Fruit fly (Drosophila melanogaster) whole organism, embryonic: ENCODE data around the gene nkt.

Experiments
- Aef1 ChIP-seq: fragments of 200-800 bp; sonication (Bioruptor generic); IDR thresholded peaks from 3 replicates; pipeline ENCODE4 v1.3.6; 2022; ENCODE audit warnings: missing biosample characterization, missing genetic modification characterization
- Atf-2 ChIP-seq: fragments of 200-800 bp; sonication (Bioruptor generic); optimal IDR thresholded peaks from 2 replicates; lab custom pipeline; 2016; ENCODE audit warnings: missing biosample characterization, missing genetic modification characterization
- Atf6 ChIP-seq: fragments of 200-800 bp; sonication (Bioruptor generic); IDR thresholded peaks from 2 replicates; pipeline ENCODE4 v1.3.6; 2022; ENCODE audit warnings: missing biosample characterization, missing genetic modification characterization
- CG10147 ChIP-seq: fragments of 200-800 bp; sonication (Bioruptor generic); optimal IDR thresholded peaks from 2 replicates; lab custom pipeline; 2019; ENCODE audit warnings: missing biosample characterization, mild to moderate bottlenecking, missing genetic modification characterization, moderate library complexity
- CG10431 ChIP-seq: fragments of 200-800 bp; sonication (Bioruptor generic); optimal IDR thresholded peaks from 3 replicates; lab custom pipeline; 2018; ENCODE audit warnings: missing biosample characterization, mild to moderate bottlenecking, missing genetic modification characterization
- CG10565 ChIP-seq: fragments of 200-800 bp; sonication (Bioruptor generic); optimal IDR thresholded peaks from 3 replicates; lab custom pipeline; 2016; ENCODE audit warnings: missing biosample characterization, mild to moderate bottlenecking, missing genetic modification characterization
- CG10654 ChIP-seq: fragments of 200-800 bp; sonication (Bioruptor generic); optimal IDR thresholded peaks from 2 replicates; lab custom pipeline; 2016; ENCODE audit warnings: missing biosample characterization, missing genetic modification characterization
- CG11398 ChIP-seq: fragments of 200-800 bp; sonication (Bioruptor generic); optimal IDR thresholded peaks from 2 replicates; lab custom pipeline; 2016; ENCODE audit warnings: missing biosample characterization, missing genetic modification characterization
- CG12155 ChIP-seq: fragments of 200-800 bp; sonication (Bioruptor generic); optimal IDR thresholded peaks from 3 replicates; lab custom pipeline; 2016; ENCODE audit warnings: missing biosample characterization, missing genetic modification characterization
- CG13424 ChIP-seq: fragments of 200-800 bp; sonication (Bioruptor generic); optimal IDR thresholded peaks from 2 replicates; lab custom pipeline; 2019; ENCODE audit warnings: missing biosample characterization, mild to moderate bottlenecking, missing genetic modification characterization, moderate library complexity
- CG13624 ChIP-seq: fragments of 200-800 bp; sonication (Bioruptor generic); optimal IDR thresholded peaks from 2 replicates; lab custom pipeline; 2016; ENCODE audit warnings: missing biosample characterization, missing genetic modification characterization
- CG14050 ChIP-seq: fragments of 200-800 bp; sonication (Bioruptor generic); IDR thresholded peaks from 3 replicates; pipeline ENCODE4 v1.3.6; 2022; ENCODE audit warnings: missing biosample characterization, missing genetic modification characterization
- CG14860 ChIP-seq: fragments of 200-800 bp; sonication (Bioruptor generic); IDR thresholded peaks from 3 replicates; pipeline ENCODE4 v1.3.6; 2022; ENCODE audit warnings: missing biosample characterization, missing genetic modification characterization; ENCODE audit not compliant: partially characterized antibody
- CG15269 ChIP-seq: fragments of 200-800 bp; sonication (Bioruptor generic); optimal IDR thresholded peaks from 2 replicates; lab custom pipeline; 2018; ENCODE audit warnings: missing biosample characterization, mild to moderate bottlenecking, missing genetic modification characterization, moderate library complexity
- CG2889 ChIP-seq: fragments of 200-800 bp; sonication (Bioruptor generic); IDR thresholded peaks from 3 replicates; pipeline ENCODE4 v1.3.6; 2022; ENCODE audit warnings: missing biosample characterization, missing genetic modification characterization
- CG3407 ChIP-seq: fragments of 200-800 bp; sonication (Bioruptor generic); optimal IDR thresholded peaks from 2 replicates; lab custom pipeline; 2018; ENCODE audit warnings: missing biosample characterization, mild to moderate bottlenecking, missing genetic modification characterization
- CG34422 ChIP-seq: fragments of 200-800 bp; sonication (Bioruptor generic); IDR thresholded peaks from 3 replicates; pipeline ENCODE4 v1.3.6; 2022; ENCODE audit warnings: missing biosample characterization, missing genetic modification characterization
- CG4360 ChIP-seq: fragments of 200-800 bp; sonication (Bioruptor generic); IDR thresholded peaks from 2 replicates; pipeline ENCODE4 v1.3.6; 2022; ENCODE audit warnings: missing biosample characterization, missing genetic modification characterization
- CG43689 ChIP-seq: fragments of 200-800 bp; sonication (Bioruptor generic); IDR thresholded peaks from 2 replicates; pipeline ENCODE4 v1.3.6; 2022; ENCODE audit warnings: missing biosample characterization, missing genetic modification characterization
- CG6175 ChIP-seq: fragments of 200-800 bp; sonication (Bioruptor generic); IDR thresholded peaks from 3 replicates; pipeline ENCODE4 v1.3.6; 2022; ENCODE audit warnings: missing biosample characterization, missing genetic modification characterization
- CG7839 ChIP-seq: fragments of 200-800 bp; sonication (Bioruptor generic); optimal IDR thresholded peaks from 3 replicates; lab custom pipeline; 2018; ENCODE audit warnings: missing biosample characterization, mild to moderate bottlenecking, missing genetic modification characterization, moderate library complexity
- CG8359 ChIP-seq: fragments of 200-800 bp; sonication (Bioruptor generic); optimal IDR thresholded peaks from 2 replicates; lab custom pipeline; 2017; ENCODE audit warnings: missing biosample characterization, mild to moderate bottlenecking, missing genetic modification characterization, borderline replicate concordance
- Dfd ChIP-seq, 2 experiments: fragments of >200 bp; optimal IDR thresholded peaks; 2 replicates each; lab custom pipeline; 2017; ENCODE audit warnings: missing biosample characterization in 2 of 2, missing genetic modification characterization in 2 of 2
- Fer3 ChIP-seq: fragments of 200-800 bp; sonication (Bioruptor generic); optimal IDR thresholded peaks from 2 replicates; lab custom pipeline; 2018; ENCODE audit warnings: missing biosample characterization, mild to moderate bottlenecking, missing genetic modification characterization, moderate library complexity
- Lpt ChIP-seq: fragments of >200 bp; optimal IDR thresholded peaks from 2 replicates; lab custom pipeline; 2018; ENCODE audit warnings: missing biosample characterization, missing genetic modification characterization
- NC2α ChIP-seq: fragments of 200-800 bp; sonication (Bioruptor generic); optimal IDR thresholded peaks from 2 replicates; lab custom pipeline; 2016; ENCODE audit warnings: missing biosample characterization, missing genetic modification characterization
- NFAT ChIP-seq: fragments of 200-800 bp; sonication (Bioruptor generic); IDR thresholded peaks from 2 replicates; pipeline ENCODE4 v1.3.6; 2022; ENCODE audit warnings: missing biosample characterization, missing genetic modification characterization
- Sin3A ChIP-seq: fragments of >200 bp; optimal IDR thresholded peaks from 2 replicates; lab custom pipeline; 2018
- Sox100B ChIP-seq: fragments of 200-800 bp; sonication (Bioruptor generic); optimal IDR thresholded peaks from 3 replicates; lab custom pipeline; 2018; ENCODE audit warnings: missing biosample characterization, mild to moderate bottlenecking, missing genetic modification characterization
- Sry-β ChIP-seq: fragments of 200-800 bp; sonication (Bioruptor generic); optimal IDR thresholded peaks from 2 replicates; lab custom pipeline; 2018; ENCODE audit warnings: missing biosample characterization, mild to moderate bottlenecking, missing genetic modification characterization, moderate library complexity
- Trl ChIP-seq, 3 experiments: fragments of >200 bp in 2 of 3; fragments of 200-800 bp in 1 of 3; sonication (Bioruptor generic) in 1 of 3; optimal IDR thresholded peaks; 2 replicates in 1 of 3; 3 replicates in 2 of 3; lab custom pipeline; 2016 to 2017; ENCODE audit warnings: missing biosample characterization in 1 of 3, missing genetic modification characterization in 1 of 3
- bigmax ChIP-seq: fragments of 200-800 bp; sonication (Bioruptor generic); optimal IDR thresholded peaks from 2 replicates; lab custom pipeline; 2018; ENCODE audit warnings: missing biosample characterization, mild to moderate bottlenecking, missing genetic modification characterization
- btn ChIP-seq: fragments of 200-800 bp; sonication (Bioruptor generic); optimal IDR thresholded peaks from 2 replicates; lab custom pipeline; 2016; ENCODE audit warnings: missing biosample characterization, missing genetic modification characterization
- chn ChIP-seq: fragments of 200-800 bp; sonication (Bioruptor generic); optimal IDR thresholded peaks from 2 replicates; lab custom pipeline; 2016; ENCODE audit warnings: missing biosample characterization, missing genetic modification characterization
- ftz-f1 ChIP-seq: fragments of 200-800 bp; sonication (Bioruptor generic); optimal IDR thresholded peaks from 2 replicates; lab custom pipeline; 2016; ENCODE audit warnings: missing biosample characterization, missing genetic modification characterization
- fu2 ChIP-seq: fragments of 200-800 bp; sonication (Bioruptor generic); optimal IDR thresholded peaks from 2 replicates; lab custom pipeline; 2016; ENCODE audit warnings: missing biosample characterization, missing genetic modification characterization
- gro ChIP-seq: fragments of 200-800 bp; sonication (Bioruptor generic); optimal IDR thresholded peaks from 2 replicates; lab custom pipeline; 2016; ENCODE audit warnings: missing biosample characterization, missing genetic modification characterization
- maf-S ChIP-seq: fragments of 200-800 bp; sonication (Bioruptor generic); optimal IDR thresholded peaks from 2 replicates; lab custom pipeline; 2016; ENCODE audit warnings: missing biosample characterization, missing genetic modification characterization
- pan ChIP-seq, 4 experiments: fragments of >200 bp in 3 of 4; fragments of 200-800 bp in 1 of 4; sonication (Bioruptor generic) in 1 of 4; optimal IDR thresholded peaks in 3 of 4; IDR thresholded peaks in 1 of 4; 2 replicates each; pipeline versions ENCODE4 v1.3.6 to Lab custom; 2017 to 2022; ENCODE audit warnings: missing biosample characterization in 2 of 4, missing genetic modification characterization in 2 of 4, mixed read lengths in 1 of 4
- pfk ChIP-seq: fragments of 200-800 bp; sonication (Bioruptor generic); optimal IDR thresholded peaks from 2 replicates; lab custom pipeline; 2018; ENCODE audit warnings: missing biosample characterization, mild to moderate bottlenecking, missing genetic modification characterization, moderate library complexity
- pros ChIP-seq: fragments of 200-800 bp; sonication (Bioruptor generic); optimal IDR thresholded peaks from 3 replicates; lab custom pipeline; 2019; ENCODE audit warnings: missing biosample characterization, mild to moderate bottlenecking, missing genetic modification characterization, moderate library complexity
- sens-2 ChIP-seq: fragments of 200-800 bp; sonication (Bioruptor generic); IDR thresholded peaks from 2 replicates; pipeline ENCODE4 v1.3.6; 2022; ENCODE audit warnings: missing biosample characterization, missing genetic modification characterization
- sob ChIP-seq: fragments of 200-800 bp; sonication (Bioruptor generic); IDR thresholded peaks from 2 replicates; pipeline ENCODE4 v1.3.6; 2022; ENCODE audit warnings: missing biosample characterization, missing genetic modification characterization
- tio ChIP-seq: fragments of 200-800 bp; sonication (Bioruptor generic); optimal IDR thresholded peaks from 2 replicates; lab custom pipeline; 2017; ENCODE audit warnings: missing biosample characterization, missing genetic modification characterization, inconsistent platforms
- toy ChIP-seq: fragments of 200-800 bp; sonication (Bioruptor generic); IDR thresholded peaks from 2 replicates; pipeline ENCODE4 v1.3.6; 2022; ENCODE audit warnings: missing biosample characterization, missing genetic modification characterization
- tup ChIP-seq: fragments of 200-800 bp; sonication (Bioruptor generic); optimal IDR thresholded peaks from 2 replicates; lab custom pipeline; 2016; ENCODE audit warnings: missing biosample characterization, mild to moderate bottlenecking, missing genetic modification characterization, moderate library complexity
- twi ChIP-seq: fragments of 200-800 bp; optimal IDR thresholded peaks from 2 replicates; lab custom pipeline; 2019; ENCODE audit warnings: missing biosample characterization, mild to moderate bottlenecking, missing genetic modification characterization, moderate library complexity
- unpg ChIP-seq: fragments of 200-800 bp; sonication (Bioruptor generic); optimal IDR thresholded peaks from 3 replicates; lab custom pipeline; 2018; ENCODE audit warnings: missing biosample characterization, mild to moderate bottlenecking, missing genetic modification characterization, moderate library complexity
- wek ChIP-seq: fragments of 200-800 bp; sonication (Bioruptor generic); optimal IDR thresholded peaks from 3 replicates; lab custom pipeline; 2018; ENCODE audit warnings: missing biosample characterization, mild to moderate bottlenecking, missing genetic modification characterization, moderate library complexity

The nkt gene

dm6 chr3L:11169299-11170181 is 31.6 kb upstream of the nkt start, which contains the start of the genes wls and Adck5 (continued):
- TF ChIP-seq CG14860 (no peak), CG11398 (GFP tag; lab: Kevin White, UChicago) (peak; percentile 45), CG10147 (GFP tag; lab: Kevin White, UChicago) (no peak), Sin3A (lab: Kevin White, UChicago) (peak; percentile 59), wek (GFP tag; lab: Kevin White, UChicago) (peak; percentile 62), CG2889 (no peak), CG3407 (GFP tag; lab: Kevin White, UChicago) (peak; percentile 11), Trl (optimal IDR thresholded peaks at IDR 0.05; lab: Kevin White, UChicago) (no peak), Trl (GFP tag; optimal IDR thresholded peaks at IDR 0.05; lab: Kevin White, UChicago) (peak; percentile 23), unpg (GFP tag; lab: Kevin White, UChicago) (no peak), CG10431 (GFP tag; lab: Kevin White, UChicago) (no peak), gro (GFP tag; lab: Kevin White, UChicago) (peak; percentile 40), Fer3 (peak; percentile 62), CG34422 (GFP tag; lab: Robert Waterston, UW) (peak; percentile 61; the same call in 1 of the 3 replicates), CG10654 (GFP tag; lab: Kevin White, UChicago) (peak; percentile 21), Dfd (GFP tag; optimal IDR thresholded peaks at IDR 0.05; lab: Kevin White, UChicago) (no peak), CG13624 (GFP tag; lab: Kevin White, UChicago) (peak; percentile 45), Sry-β (GFP tag; lab: Kevin White, UChicago) (no peak), pan (optimal IDR thresholded peaks at IDR 0.05; lab: Kevin White, UChicago) (peak in 1 of 2 experiments; percentile 53), pan (GFP tag; optimal IDR thresholded peaks at IDR 0.05 in 1 of 2, IDR thresholded peaks at IDR 0.05 in 1 of 2) (peak in 1 of 2 experiments; percentile 72), CG43689 (no peak), twi (tag; lab: Kevin White, UChicago) (no peak), Sox100B (GFP tag; lab: Kevin White, UChicago) (no peak), maf-S (GFP tag; lab: Kevin White, UChicago) (peak; percentile 11), Atf6 (GFP tag; lab: Robert Waterston, UW) (0 out of 2 replicates have a peak, but pooled peaks have one; percentile 26), chn (GFP tag; lab: Kevin White, UChicago) (no peak), CG14050 (no peak), CG15269 (tag; lab: Kevin White, UChicago) (no peak), sens-2 (GFP tag; lab: Robert Waterston, UW) (no peak), fu2 (GFP tag; lab: Kevin White, UChicago) (peak; percentile 9), CG10565 (GFP tag; lab: Kevin White, UChicago) (no peak), Aef1 (GFP tag; lab: Robert Waterston, UW) (no peak), CG6175 (GFP tag; lab: Robert Waterston, UW) (no peak), Lpt (GFP tag; lab: Kevin White, UChicago) (no peak), ftz-f1 (GFP tag; lab: Kevin White, UChicago) (no peak), CG13424 (peak; percentile 21), pros (GFP tag; lab: Kevin White, UChicago) (no peak), tio (no peak), NC2α (GFP tag; lab: Kevin White, UChicago) (no peak), sob (peak; percentile 55; the same call in 1 of the 2 replicates), CG8359 (GFP tag; lab: Kevin White, UChicago) (no peak), CG7839 (tag; lab: Kevin White, UChicago) (no peak), pfk (GFP tag; lab: Kevin White, UChicago) (no peak), bigmax (GFP tag; lab: Kevin White, UChicago) (peak; percentile 41), btn (GFP tag; lab: Kevin White, UChicago) (peak; percentile 20), CG4360 (no peak), toy (GFP tag; lab: Robert Waterston, UW) (no peak), NFAT (GFP tag; lab: Robert Waterston, UW) (no peak), tup (GFP tag; lab: Kevin White, UChicago) (no peak), Atf-2 (GFP tag; lab: Kevin White, UChicago) (no peak), CG12155 (no peak)
